Worm (Caenorhabditis elegans): Measurements from ENCODE around the gene D2024.5.

The D2024.5 gene

ce11 chrIV:7195734-7196133, 32.4 kb downstream of the D2024.5 start, which contains the start of gene best-16:
best-16 (minus strand) TSS chrIV:7195834.
- TF ChIP-seq nhr-12 (tag; optimal IDR thresholded peaks at IDR 0.05), result no peak
- no peak for TF ChIP-seq snpc-4 (tag; optimal IDR thresholded peaks at IDR 0.05)
- no peak for TF ChIP-seq cnd-1 (tag; optimal IDR thresholded peaks at IDR 0.05)
- TF ChIP-seq ztf-11 (tag; optimal IDR thresholded peaks at IDR 0.05), result no peak

DNA sequence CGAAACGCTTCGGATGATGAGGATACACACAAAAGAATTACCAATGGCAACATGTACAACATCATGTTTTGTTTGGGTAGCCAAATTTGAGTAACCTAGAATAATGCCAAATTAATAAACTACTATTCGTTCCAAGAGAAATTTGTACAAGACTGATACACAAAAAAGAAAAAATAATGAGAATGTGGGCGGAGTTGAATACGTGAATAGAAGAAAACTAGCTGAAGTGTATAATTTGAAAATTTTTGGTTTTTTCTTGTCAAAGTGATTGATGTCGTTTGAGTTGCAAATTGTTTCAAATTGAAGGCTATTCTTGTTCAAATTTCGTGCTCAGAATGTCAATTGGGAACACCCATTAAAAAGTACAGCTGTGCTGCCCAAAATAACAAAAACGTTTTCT, 36.4 kb downstream of the D2024.5 start, which contains the start of gene R13A1.5:
R13A1.5 (minus strand) TSS at position 101 of the 400 bp plus-strand sequence.
- TF ChIP-seq lin-13 (tag; optimal IDR thresholded peaks at IDR 0.05) (no peak), lsy-2 (tag; optimal IDR thresholded peaks at IDR 0.05) (no peak), ces-1 (GFP tag; optimal IDR thresholded peaks at IDR 0.05) (no peak), nhr-28 (tag; optimal IDR thresholded peaks at IDR 0.05) (no peak), nhr-2 (tag; optimal IDR thresholded peaks at IDR 0.05) (no peak), lin-32 (GFP tag; optimal IDR thresholded peaks at IDR 0.05) (no peak), M03D4.4 (tag; optimal IDR thresholded peaks at IDR 0.05) (no peak), flh-1 (GFP tag; optimal IDR thresholded peaks at IDR 0.05) (no peak), blmp-1 (tag; optimal IDR thresholded peaks at IDR 0.05) (no peak), ztf-11 (tag; optimal IDR thresholded peaks at IDR 0.05) (no peak), bed-3 (GFP tag; optimal IDR thresholded peaks at IDR 0.05) (no peak), hlh-1 (tag; optimal IDR thresholded peaks at IDR 0.05) (no peak), ceh-83 (GFP tag; optimal IDR thresholded peaks at IDR 0.05) (no peak), drap-1 (GFP tag; optimal IDR thresholded peaks at IDR 0.05) (no peak), mep-1 (tag; optimal IDR thresholded peaks at IDR 0.05) (no peak), snpc-4 (tag; optimal IDR thresholded peaks at IDR 0.05) (no peak), sem-2 (GFP tag; optimal IDR thresholded peaks at IDR 0.05) (no peak), zip-8 (tag; optimal IDR thresholded peaks at IDR 0.05) (no peak), unc-120 (tag; optimal IDR thresholded peaks at IDR 0.05; ENCODE audit: poor library complexity, severe bottlenecking) (no peak)

ce11 chrIV:7190409-7190808, 37.7 kb downstream of the D2024.5 start:
- TF ChIP-seq nhr-2 (tag; optimal IDR thresholded peaks at IDR 0.05) (no peak), nhr-237 (tag; optimal IDR thresholded peaks at IDR 0.05) (no peak), ceh-43 (GFP tag; optimal IDR thresholded peaks at IDR 0.05) (no peak), sptf-1 (tag; optimal IDR thresholded peaks at IDR 0.05) (no peak), hlh-1 (tag; optimal IDR thresholded peaks at IDR 0.05) (no peak), mep-1 (tag; optimal IDR thresholded peaks at IDR 0.05) (no peak), ceh-39 (tag; optimal IDR thresholded peaks at IDR 0.05) (no peak), zip-8 (tag; optimal IDR thresholded peaks at IDR 0.05) (no peak), drap-1 (GFP tag; optimal IDR thresholded peaks at IDR 0.05) (no peak), unc-39 (tag; optimal IDR thresholded peaks at IDR 0.05) (no peak), mab-5 (tag; optimal IDR thresholded peaks at IDR 0.05) (no peak), flh-1 (GFP tag; optimal IDR thresholded peaks at IDR 0.05) (no peak), sem-2 (GFP tag; optimal IDR thresholded peaks at IDR 0.05) (no peak), cnd-1 (tag; optimal IDR thresholded peaks at IDR 0.05) (no peak), nhr-76 (tag; optimal IDR thresholded peaks at IDR 0.05) (no peak), snpc-4 (tag; optimal IDR thresholded peaks at IDR 0.05) (no peak), ces-1 (GFP tag; optimal IDR thresholded peaks at IDR 0.05) (no peak)

ce11 chrIV:7188528-7189422, 39.3 kb downstream of the D2024.5 start, which contains the start of gene srlf-7:
srlf-7 (plus strand) TSS chrIV:7189287.
- TF ChIP-seq ceh-83 (GFP tag; optimal IDR thresholded peaks at IDR 0.05), result no peak
- TF ChIP-seq ces-1 (GFP tag; optimal IDR thresholded peaks at IDR 0.05), result peak; percentile 69

- TF ChIP-seq lsy-2 (tag; optimal IDR thresholded peaks at IDR 0.05) (no peak), ceh-39 (tag; optimal IDR thresholded peaks at IDR 0.05) (no peak), pha-4 (tag; optimal IDR thresholded peaks at IDR 0.05) (no peak), tbx-8 (GFP tag; optimal IDR thresholded peaks at IDR 0.05) (no peak), elt-3 (tag; optimal IDR thresholded peaks at IDR 0.05) (no peak), nhr-12 (tag; optimal IDR thresholded peaks at IDR 0.05) (no peak), mab-5 (tag; optimal IDR thresholded peaks at IDR 0.05) (no peak), nhr-28 (tag; optimal IDR thresholded peaks at IDR 0.05) (no peak), blmp-1 (tag; optimal IDR thresholded peaks at IDR 0.05) (no peak), hlh-1 (tag; optimal IDR thresholded peaks at IDR 0.05) (no peak), mep-1 (tag; optimal IDR thresholded peaks at IDR 0.05) (no peak)
Observed at ce11 chrIV:7188030-7188429, 40.1 kb downstream of the D2024.5 start, which contains the start of gene C42D4.13. C42D4.13 (minus strand) TSS chrIV:7188130.

Data from whole organism, mixed stage, embryonic.